Fruit fly (Drosophila melanogaster): ENCODE results near the gene odd.

dm6 chr2L:3629466-3629865 lies 22.9 kb upstream of the odd start:
- TF ChIP-seq Clk (GFP tag; optimal IDR thresholded peaks at IDR 0.05): no peak
- no peak for TF ChIP-seq Hr96 (GFP tag; optimal IDR thresholded peaks at IDR 0.05)
- no peak for TF ChIP-seq CG7045 (GFP tag; optimal IDR thresholded peaks at IDR 0.05)
- no peak for TF ChIP-seq ovo (GFP tag; optimal IDR thresholded peaks at IDR 0.05)
- no peak for TF ChIP-seq toe (GFP tag; optimal IDR thresholded peaks at IDR 0.05)
- TF ChIP-seq CG14711 (tag; optimal IDR thresholded peaks at IDR 0.05): no peak
- TF ChIP-seq CG1620 (GFP tag; optimal IDR thresholded peaks at IDR 0.05): no peak
- no peak for TF ChIP-seq CG33017 (tag; optimal IDR thresholded peaks at IDR 0.05)
- TF ChIP-seq pad (GFP tag; optimal IDR thresholded peaks at IDR 0.05): no peak
- TF ChIP-seq Mnt (GFP tag; optimal IDR thresholded peaks at IDR 0.05): no peak
- no peak for TF ChIP-seq cic (GFP tag; optimal IDR thresholded peaks at IDR 0.05)
- no peak for TF ChIP-seq tj (GFP tag; optimal IDR thresholded peaks at IDR 0.05)
- no peak for TF ChIP-seq CG12768 (GFP tag; optimal IDR thresholded peaks at IDR 0.05)
- no peak for TF ChIP-seq kay (GFP tag; ENCODE audit: borderline replicate concordance)

Measured in whole organism, adult.